Worm (Caenorhabditis elegans) whole organism, L2 larva: ENCODE measurements around the gene K08F9.4.

ENCODE experiments used
- aly-2 ChIP-seq: fragments of 150-350 bp; optimal IDR thresholded peaks from 2 replicates; lab custom pipeline; 2014; ENCODE audit warnings: missing biosample characterization, missing genetic modification characterization
- ama-1 ChIP-seq: fragments of 150-350 bp; optimal IDR thresholded peaks from 2 replicates; lab custom pipeline; 2018; ENCODE audit warnings: inconsistent platforms
- nhr-11 ChIP-seq: fragments of 150-350 bp; optimal IDR thresholded peaks from 2 replicates; lab custom pipeline; 2014; ENCODE audit warnings: missing biosample characterization, missing genetic modification characterization
- nhr-237 ChIP-seq: fragments of 150-350 bp; optimal IDR thresholded peaks from 2 replicates; lab custom pipeline; 2014; ENCODE audit warnings: missing biosample characterization, missing genetic modification characterization
- sem-4 ChIP-seq: fragments of 150-350 bp; optimal IDR thresholded peaks from 2 replicates; lab custom pipeline; 2014; ENCODE audit warnings: missing biosample characterization, missing genetic modification reagents, missing genetic modification characterization
- zag-1 ChIP-seq: fragments of 150-350 bp; optimal IDR thresholded peaks from 2 replicates; lab custom pipeline; 2014; ENCODE audit warnings: missing biosample characterization, missing genetic modification characterization
- ztf-4 ChIP-seq: fragments of 150-350 bp; optimal IDR thresholded peaks from 2 replicates; lab custom pipeline; 2014; ENCODE audit warnings: missing biosample characterization, missing genetic modification characterization

DNA sequence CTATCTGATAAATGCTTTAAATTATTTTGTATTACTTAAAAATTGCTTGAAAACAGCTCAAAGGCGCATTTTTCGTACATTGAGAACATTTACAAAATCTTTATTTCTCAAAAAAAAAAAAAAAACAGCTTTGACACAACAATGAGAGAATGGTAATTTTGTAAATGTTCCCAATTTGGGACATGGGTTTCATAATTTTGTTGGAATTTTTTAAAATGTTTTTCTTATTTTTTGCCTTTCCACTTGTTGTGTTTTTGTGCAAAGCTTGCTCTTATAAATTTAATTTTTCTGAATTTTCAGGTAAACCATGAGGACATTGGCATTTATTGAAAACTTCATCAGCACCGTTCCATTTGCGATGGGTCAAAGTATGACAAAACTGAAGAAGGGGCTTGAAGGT lies 32.2 kb upstream of the K08F9.4 start, which contains the start of gene T01G5.7:
- TF ChIP-seq nhr-237 (tag; lab: Kevin White, UChicago) (no peak), aly-2 (tag; lab: Kevin White, UChicago) (no peak), ama-1 (lab: Kevin White, UChicago) (no peak), nhr-11 (no peak), sem-4 (tag; lab: Kevin White, UChicago) (no peak), ztf-4 (tag; lab: Kevin White, UChicago) (no peak), zag-1 (tag; lab: Kevin White, UChicago) (no peak)
